Fruit fly (Drosophila melanogaster) whole organism, embryonic: ENCODE results near the gene CG12661.
A peak's percentile ranks its signal among the peaks of the same experiment; 100 is the strongest.

ENCODE experiments used
- Adf1 ChIP-seq: fragments of 200-800 bp; sonication (Bioruptor generic); IDR thresholded peaks from 2 replicates; pipeline ENCODE4 v1.3.6; 2022; ENCODE audit warnings: missing biosample characterization, missing genetic modification characterization
- Asciz ChIP-seq: fragments of 200-800 bp; sonication (Bioruptor generic); optimal IDR thresholded peaks from 2 replicates; lab custom pipeline; 2017; ENCODE audit warnings: missing biosample characterization, mild to moderate bottlenecking, missing genetic modification characterization, missing genetic modification reagents
- Atf3 ChIP-seq: fragments of 200-800 bp; sonication (Bioruptor generic); optimal IDR thresholded peaks from 3 replicates; lab custom pipeline; 2016; ENCODE audit warnings: missing biosample characterization, missing genetic modification characterization
- Atf6 ChIP-seq: fragments of 200-800 bp; sonication (Bioruptor generic); IDR thresholded peaks from 2 replicates; pipeline ENCODE4 v1.3.6; 2022; ENCODE audit warnings: missing biosample characterization, missing genetic modification characterization
- BEAF-32 ChIP-seq: fragments of 200-800 bp; sonication (Bioruptor generic); optimal IDR thresholded peaks from 3 replicates; lab custom pipeline; 2017; ENCODE audit warnings: missing biosample characterization, missing genetic modification characterization, mild to moderate bottlenecking, moderate library complexity, missing genetic modification reagents
- CG10431 ChIP-seq: fragments of 200-800 bp; sonication (Bioruptor generic); optimal IDR thresholded peaks from 3 replicates; lab custom pipeline; 2018; ENCODE audit warnings: missing biosample characterization, mild to moderate bottlenecking, missing genetic modification characterization
- CG14014 ChIP-seq: fragments of 200-800 bp; sonication (Bioruptor generic); IDR thresholded peaks from 2 replicates; pipeline ENCODE4 v1.3.6; 2022; ENCODE audit warnings: missing biosample characterization, missing genetic modification characterization
- CG15073 ChIP-seq: fragments of 200-800 bp; sonication (Bioruptor generic); optimal IDR thresholded peaks from 2 replicates; lab custom pipeline; 2016; ENCODE audit warnings: missing biosample characterization, missing genetic modification characterization
- CG1603 ChIP-seq: fragments of 200-800 bp; sonication (Bioruptor generic); optimal IDR thresholded peaks from 2 replicates; lab custom pipeline; 2019; ENCODE audit warnings: missing biosample characterization, mild to moderate bottlenecking, missing genetic modification characterization, moderate library complexity
- CG17359 ChIP-seq: fragments of 200-800 bp; sonication (Bioruptor generic); optimal IDR thresholded peaks from 3 replicates; lab custom pipeline; 2018; ENCODE audit warnings: missing biosample characterization, mild to moderate bottlenecking, missing genetic modification characterization, moderate library complexity
- CG17385 ChIP-seq: fragments of 200-800 bp; sonication (Bioruptor generic); optimal IDR thresholded peaks from 3 replicates; lab custom pipeline; 2018; ENCODE audit warnings: missing biosample characterization, mild to moderate bottlenecking, missing genetic modification characterization
- CG3407 ChIP-seq: fragments of 200-800 bp; sonication (Bioruptor generic); optimal IDR thresholded peaks from 2 replicates; lab custom pipeline; 2018; ENCODE audit warnings: missing biosample characterization, mild to moderate bottlenecking, missing genetic modification characterization
- CG4617 ChIP-seq: fragments of 200-800 bp; sonication (Bioruptor generic); optimal IDR thresholded peaks from 3 replicates; lab custom pipeline; 2016; ENCODE audit warnings: missing biosample characterization, missing genetic modification characterization, borderline replicate concordance
- CG4707 ChIP-seq: fragments of 200-800 bp; sonication (Bioruptor generic); optimal IDR thresholded peaks from 2 replicates; lab custom pipeline; 2018; ENCODE audit warnings: missing biosample characterization, mild to moderate bottlenecking, missing genetic modification characterization, moderate library complexity
- CG7987 ChIP-seq: fragments of 200-800 bp; sonication (Bioruptor generic); optimal IDR thresholded peaks from 2 replicates; lab custom pipeline; 2018; ENCODE audit warnings: missing biosample characterization, mild to moderate bottlenecking, missing genetic modification characterization, moderate library complexity
- CG8290 ChIP-seq, 3 experiments: fragments of 200-800 bp; sonication (Bioruptor generic); optimal IDR thresholded peaks; 2 replicates each; lab custom pipeline; 2016 to 2019; ENCODE audit warnings: missing biosample characterization in 3 of 3, missing genetic modification characterization in 3 of 3, mild to moderate bottlenecking in 2 of 3, moderate library complexity in 1 of 3
- CG9797 ChIP-seq: fragments of 200-800 bp; sonication (Bioruptor generic); optimal IDR thresholded peaks from 3 replicates; lab custom pipeline; 2018; ENCODE audit warnings: missing biosample characterization, mild to moderate bottlenecking, missing genetic modification characterization
- Deaf1 ChIP-seq: fragments of 200-800 bp; optimal IDR thresholded peaks from 3 replicates; lab custom pipeline; 2019; ENCODE audit warnings: missing biosample characterization, mild to moderate bottlenecking, missing genetic modification characterization, moderate library complexity
- Fer3 ChIP-seq: fragments of 200-800 bp; sonication (Bioruptor generic); optimal IDR thresholded peaks from 2 replicates; lab custom pipeline; 2018; ENCODE audit warnings: missing biosample characterization, mild to moderate bottlenecking, missing genetic modification characterization, moderate library complexity
- Gsc ChIP-seq: fragments of 200-800 bp; sonication (Bioruptor generic); IDR thresholded peaks from 2 replicates; pipeline ENCODE4 v1.3.6; 2022; ENCODE audit warnings: missing biosample characterization, missing genetic modification characterization
- Hr3 ChIP-seq: fragments of 200-800 bp; sonication (Bioruptor generic); optimal IDR thresholded peaks from 3 replicates; lab custom pipeline; 2016; ENCODE audit warnings: missing biosample characterization, missing genetic modification characterization
- Lpt ChIP-seq: fragments of >200 bp; optimal IDR thresholded peaks from 2 replicates; lab custom pipeline; 2018; ENCODE audit warnings: missing biosample characterization, missing genetic modification characterization
- Med ChIP-seq: fragments of 200-800 bp; sonication (Bioruptor generic); peaks from one replicate; lab custom pipeline; 2016; ENCODE audit warnings: missing biosample characterization, missing genetic modification characterization, mild to moderate bottlenecking, inconsistent platforms, moderate library complexity
- NC2α ChIP-seq: fragments of 200-800 bp; sonication (Bioruptor generic); optimal IDR thresholded peaks from 2 replicates; lab custom pipeline; 2016; ENCODE audit warnings: missing biosample characterization, missing genetic modification characterization
- Neu2 ChIP-seq: fragments of 200-800 bp; sonication (Bioruptor generic); optimal IDR thresholded peaks from 3 replicates; lab custom pipeline; 2016; ENCODE audit warnings: missing biosample characterization, missing genetic modification characterization, borderline replicate concordance
- Nf-YB ChIP-seq: fragments of 200-800 bp; sonication (Bioruptor generic); optimal IDR thresholded peaks from 3 replicates; lab custom pipeline; 2019; ENCODE audit warnings: missing biosample characterization, mild to moderate bottlenecking, missing genetic modification characterization, moderate library complexity
- Optix ChIP-seq: fragments of 200-800 bp; sonication (Bioruptor generic); IDR thresholded peaks from 3 replicates; pipeline ENCODE4 v1.3.6; 2022; ENCODE audit warnings: missing biosample characterization, missing genetic modification characterization
- abd-A ChIP-seq: fragments of 200-800 bp; sonication (Bioruptor generic); optimal IDR thresholded peaks from 3 replicates; lab custom pipeline; 2019; ENCODE audit warnings: missing biosample characterization, mild to moderate bottlenecking, missing genetic modification characterization, moderate library complexity
- ase ChIP-seq: fragments of 200-800 bp; sonication (Bioruptor generic); IDR thresholded peaks from 3 replicates; pipeline ENCODE4 v1.3.6; 2022; ENCODE audit warnings: missing biosample characterization, missing genetic modification characterization
- ash1 ChIP-seq: fragments of 200-800 bp; sonication (Bioruptor generic); optimal IDR thresholded peaks from 2 replicates; lab custom pipeline; 2018; ENCODE audit warnings: missing biosample characterization, mild to moderate bottlenecking, missing genetic modification characterization
- chif ChIP-seq, 2 experiments: fragments of 200-800 bp; sonication (Bioruptor generic); optimal IDR thresholded peaks; 3 replicates each; lab custom pipeline; 2016; ENCODE audit warnings: missing biosample characterization in 2 of 2, missing genetic modification characterization in 2 of 2
- chinmo ChIP-seq: fragments of 200-800 bp; sonication (Bioruptor generic); IDR thresholded peaks from 4 replicates; pipeline ENCODE4 v1.3.6; 2022; ENCODE audit warnings: missing biosample characterization, missing genetic modification characterization; ENCODE audit not compliant: partially characterized antibody
- chm ChIP-seq: fragments of 200-800 bp; sonication (Bioruptor generic); IDR thresholded peaks from 2 replicates; pipeline ENCODE4 v1.3.6; 2022; ENCODE audit warnings: missing biosample characterization, missing genetic modification characterization
- crc ChIP-seq: fragments of 200-800 bp; sonication (Bioruptor generic); optimal IDR thresholded peaks from 2 replicates; lab custom pipeline; 2016; ENCODE audit warnings: missing biosample characterization, missing genetic modification characterization
- emc ChIP-seq: fragments of 200-800 bp; sonication (Bioruptor generic); optimal IDR thresholded peaks from 2 replicates; lab custom pipeline; 2016; ENCODE audit warnings: missing biosample characterization, missing genetic modification characterization
- h ChIP-seq: fragments of >200 bp; optimal IDR thresholded peaks from 2 replicates; lab custom pipeline; 2017
- ind ChIP-seq: fragments of 200-800 bp; sonication (Bioruptor generic); optimal IDR thresholded peaks from 3 replicates; lab custom pipeline; 2016; ENCODE audit warnings: missing biosample characterization, missing genetic modification characterization
- luna ChIP-seq: fragments of 200-800 bp; sonication (Bioruptor generic); optimal IDR thresholded peaks from 2 replicates; lab custom pipeline; 2016; ENCODE audit warnings: missing biosample characterization, missing genetic modification characterization
- nom ChIP-seq: fragments of 200-800 bp; sonication (Bioruptor generic); optimal IDR thresholded peaks from 2 replicates; lab custom pipeline; 2017; ENCODE audit warnings: missing biosample characterization, missing genetic modification characterization, mild to moderate bottlenecking, moderate library complexity, missing genetic modification reagents
- pan ChIP-seq, 4 experiments: fragments of >200 bp in 3 of 4; fragments of 200-800 bp in 1 of 4; sonication (Bioruptor generic) in 1 of 4; optimal IDR thresholded peaks in 3 of 4; IDR thresholded peaks in 1 of 4; 2 replicates each; pipeline versions ENCODE4 v1.3.6 to Lab custom; 2017 to 2022; ENCODE audit warnings: missing biosample characterization in 2 of 4, missing genetic modification characterization in 2 of 4, mixed read lengths in 1 of 4
- pnt ChIP-seq: fragments of 200-800 bp; sonication (Bioruptor generic); optimal IDR thresholded peaks from 3 replicates; lab custom pipeline; 2016; ENCODE audit warnings: missing biosample characterization, missing genetic modification characterization
- psq ChIP-seq: fragments of 200-800 bp; sonication (Bioruptor generic); optimal IDR thresholded peaks from 2 replicates; lab custom pipeline; 2017; ENCODE audit warnings: missing biosample characterization, missing genetic modification characterization
- sens ChIP-seq: fragments of 200-800 bp; sonication (Bioruptor generic); peaks from one replicate; lab custom pipeline; 2016; ENCODE audit warnings: missing biosample characterization, missing genetic modification characterization
- sob ChIP-seq: fragments of 200-800 bp; sonication (Bioruptor generic); IDR thresholded peaks from 2 replicates; pipeline ENCODE4 v1.3.6; 2022; ENCODE audit warnings: missing biosample characterization, missing genetic modification characterization
- sqz ChIP-seq: fragments of 200-800 bp; sonication (Bioruptor generic); optimal IDR thresholded peaks from 3 replicates; lab custom pipeline; 2018; ENCODE audit warnings: missing biosample characterization, mild to moderate bottlenecking, missing genetic modification characterization
- sr ChIP-seq: fragments of 200-800 bp; sonication (Bioruptor generic); IDR thresholded peaks from 3 replicates; pipeline ENCODE4 v1.3.6; 2022; ENCODE audit warnings: missing biosample characterization, missing genetic modification characterization
- unpg ChIP-seq: fragments of 200-800 bp; sonication (Bioruptor generic); optimal IDR thresholded peaks from 3 replicates; lab custom pipeline; 2018; ENCODE audit warnings: missing biosample characterization, mild to moderate bottlenecking, missing genetic modification characterization, moderate library complexity
- wdn ChIP-seq: fragments of 200-800 bp; sonication (Bioruptor generic); IDR thresholded peaks from 2 replicates; pipeline ENCODE4 v1.3.6; 2022; ENCODE audit warnings: missing biosample characterization, missing genetic modification characterization
- zf30C ChIP-seq: fragments of 200-800 bp; sonication (Bioruptor generic); optimal IDR thresholded peaks from 3 replicates; lab custom pipeline; 2018; ENCODE audit warnings: missing biosample characterization, mild to moderate bottlenecking, missing genetic modification characterization

CG12661 gene

dm6 chrX:8888861-8889392 is 34.6 kb downstream of the CG12661 start (continued):
- TF ChIP-seq nom (GFP tag; lab: Kevin White, UChicago), result peak; percentile 44
- TF ChIP-seq Lpt, result no peak
- no peak for TF ChIP-seq sr
- TF ChIP-seq psq (GFP tag; lab: Kevin White, UChicago), result no peak
- no peak for TF ChIP-seq chif (GFP tag; optimal IDR thresholded peaks at IDR 0.05; lab: Kevin White, UChicago)
- no peak for TF ChIP-seq ind (GFP tag; lab: Kevin White, UChicago)
- TF ChIP-seq CG9797 (GFP tag; lab: Kevin White, UChicago), result no peak
- TF ChIP-seq sob (GFP tag; lab: Robert Waterston, UW), result 0 out of 2 replicates have a peak, but pooled peaks have one; percentile 10
- no peak for TF ChIP-seq Gsc (GFP tag; lab: Robert Waterston, UW)
- no peak for TF ChIP-seq ash1
- peak; percentile 47 for TF ChIP-seq CG17385 (GFP tag; lab: Kevin White, UChicago)

dm6 chrX:8887410-8887809 is 36.1 kb downstream of the CG12661 start:
- TF ChIP-seq luna (no peak), Atf3 (no peak), Med (GFP tag; lab: Kevin White, UChicago) (peak; percentile 62), Fer3 (tag; lab: Kevin White, UChicago) (no peak), zf30C (GFP tag; lab: Kevin White, UChicago) (no peak), abd-A (tag; lab: Kevin White, UChicago) (no peak), chm (peak; percentile 65), crc (GFP tag; lab: Kevin White, UChicago) (no peak), Hr3 (GFP tag; lab: Kevin White, UChicago) (no peak), h (lab: Kevin White, UChicago) (no peak), CG4617 (no peak), Atf6 (no peak), ase (no peak), CG4707 (peak; percentile 17), Neu2 (no peak), chinmo (GFP tag; lab: Robert Waterston, UW) (0 out of 4 replicates have a peak, but pooled peaks have one; percentile 51), CG15073 (GFP tag; lab: Kevin White, UChicago) (no peak), sens (GFP tag; lab: Kevin White, UChicago) (peak; percentile 61), Optix (GFP tag; lab: Robert Waterston, UW) (no peak), CG8290 (GFP tag; optimal IDR thresholded peaks at IDR 0.05; lab: Kevin White, UChicago) (no peak), CG8290 (tag; optimal IDR thresholded peaks at IDR 0.05; lab: Kevin White, UChicago) (no peak), Deaf1 (tag; lab: Kevin White, UChicago) (no peak), CG14014 (GFP tag; lab: Robert Waterston, UW) (peak; percentile 37; the same call in 1 of the 2 replicates), sqz (GFP tag; lab: Kevin White, UChicago) (peak; percentile 64), CG10431 (peak; percentile 3), NC2α (no peak), unpg (GFP tag; lab: Kevin White, UChicago) (peak; percentile 14), CG7987 (GFP tag; lab: Kevin White, UChicago) (peak; percentile 2), CG1603 (tag; lab: Kevin White, UChicago) (peak; percentile 4), emc (GFP tag; lab: Kevin White, UChicago) (no peak), pan (optimal IDR thresholded peaks at IDR 0.05; lab: Kevin White, UChicago) (no peak), pan (GFP tag; optimal IDR thresholded peaks at IDR 0.05 in 1 of 2, IDR thresholded peaks at IDR 0.05 in 1 of 2) (peak in 1 of 2 experiments; percentile 21), CG3407 (GFP tag; lab: Kevin White, UChicago) (peak; percentile 11), wdn (GFP tag; lab: Robert Waterston, UW) (no peak), pnt (GFP tag; lab: Kevin White, UChicago) (no peak), Nf-YB (GFP tag; lab: Kevin White, UChicago) (no peak), CG17359 (tag; lab: Kevin White, UChicago) (no peak), BEAF-32 (GFP tag; lab: Kevin White, UChicago) (no peak), Asciz (GFP tag; lab: Kevin White, UChicago) (no peak), Adf1 (GFP tag; lab: Robert Waterston, UW) (no peak)
